Fruit fly (Drosophila melanogaster): Measurements from ENCODE around the gene rdgA.

rdgA gene

dm6 chrX:9004333-9004732, 97.5 kb downstream of the rdgA start (continued):
- TF ChIP-seq lmd (GFP tag; IDR thresholded peaks at IDR 0.05) = peak; percentile 52
- no peak for TF ChIP-seq NFAT (GFP tag; IDR thresholded peaks at IDR 0.05)
- TF ChIP-seq CG1233 (GFP tag; optimal IDR thresholded peaks at IDR 0.05) = no peak
- TF ChIP-seq pita (GFP tag; optimal IDR thresholded peaks at IDR 0.05) = no peak
- peak; percentile 19 for TF ChIP-seq CG18476 (GFP tag; optimal IDR thresholded peaks at IDR 0.05)
- no peak for TF ChIP-seq az2 (GFP tag; optimal IDR thresholded peaks at IDR 0.05)
- TF ChIP-seq H2.0 (GFP tag; IDR thresholded peaks at IDR 0.05) = no peak
- peak; percentile 42 for TF ChIP-seq CG13296 (GFP tag; optimal IDR thresholded peaks at IDR 0.05)
- peak; percentile 51 for TF ChIP-seq CG10147 (GFP tag; optimal IDR thresholded peaks at IDR 0.05)
- TF ChIP-seq chinmo (GFP tag; IDR thresholded peaks at IDR 0.05; ENCODE audit: partially characterized antibody) = no peak
- no peak for TF ChIP-seq CG10543 (GFP tag; optimal IDR thresholded peaks at IDR 0.05)
- TF ChIP-seq CG9817 (tag; optimal IDR thresholded peaks at IDR 0.05) = peak; percentile 46
- no peak for TF ChIP-seq CG4820 (GFP tag; optimal IDR thresholded peaks at IDR 0.05)
- TF ChIP-seq CG4730 (GFP tag; IDR thresholded peaks at IDR 0.05) = peak; percentile 23; the same call in 1 of the 2 replicates
- no peak for TF ChIP-seq CG8281 (tag; optimal IDR thresholded peaks at IDR 0.05)
- TF ChIP-seq CG4707 (GFP tag; optimal IDR thresholded peaks at IDR 0.05) = no peak
- TF ChIP-seq bab2 (GFP tag; optimal IDR thresholded peaks at IDR 0.05) = no peak
- TF ChIP-seq CG6854 (GFP tag; optimal IDR thresholded peaks at IDR 0.05) = no peak
- no peak for TF ChIP-seq gfzf (GFP tag; optimal IDR thresholded peaks at IDR 0.05)
- TF ChIP-seq Opbp (GFP tag; IDR thresholded peaks at IDR 0.05; ENCODE audit: partially characterized antibody) = no peak
- TF ChIP-seq nmo (GFP tag; optimal IDR thresholded peaks at IDR 0.05) = peak; percentile 39
- TF ChIP-seq CG18599 (GFP tag; optimal IDR thresholded peaks at IDR 0.05) = peak; percentile 76
- TF ChIP-seq B-H1 (GFP tag; IDR thresholded peaks at IDR 0.05) = no peak
- no peak for TF ChIP-seq aop (GFP tag; IDR thresholded peaks at IDR 0.05)
- TF ChIP-seq Camta (GFP tag; optimal IDR thresholded peaks at IDR 0.05) = no peak
- no peak for TF ChIP-seq nom (GFP tag; optimal IDR thresholded peaks at IDR 0.05)
- peak; percentile 36; the same call in 1 of the 2 replicates for TF ChIP-seq CG9215 (GFP tag; IDR thresholded peaks at IDR 0.05)
- 0 out of 3 replicates have a peak, but pooled peaks have one; percentile 45 for TF ChIP-seq CG11456 (GFP tag; IDR thresholded peaks at IDR 0.05)
- no peak; the same call in 2 of the 3 replicates for TF ChIP-seq Aef1 (GFP tag; IDR thresholded peaks at IDR 0.05)
- TF ChIP-seq CG11093 (GFP tag; IDR thresholded peaks at IDR 0.05) = no peak
- no peak for TF ChIP-seq CG15601 (tag; optimal IDR thresholded peaks at IDR 0.05)
- no peak for TF ChIP-seq maf-S (GFP tag; optimal IDR thresholded peaks at IDR 0.05)
- no peak for TF ChIP-seq E2f2 (GFP tag; IDR thresholded peaks at IDR 0.05)
- TF ChIP-seq Max (GFP tag; optimal IDR thresholded peaks at IDR 0.05) = no peak
- TF ChIP-seq klu (GFP tag; IDR thresholded peaks at IDR 0.05) = 0 out of 2 replicates have a peak, but pooled peaks have one; percentile 10
- no peak; the same call in 1 of the 2 replicates for TF ChIP-seq Xrp1 (GFP tag; IDR thresholded peaks at IDR 0.05)
- TF ChIP-seq rib (GFP tag; IDR thresholded peaks at IDR 0.05) = 0 out of 2 replicates have a peak, but pooled peaks have one; percentile 20
- peak; percentile 16 for TF ChIP-seq CG13775 (GFP tag; optimal IDR thresholded peaks at IDR 0.05)
- no peak for TF ChIP-seq CG4854 (GFP tag; optimal IDR thresholded peaks at IDR 0.05)
- TF ChIP-seq pum (GFP tag; optimal IDR thresholded peaks at IDR 0.05) = no peak
- TF ChIP-seq Atf6 (GFP tag; IDR thresholded peaks at IDR 0.05) = 0 out of 2 replicates have a peak, but pooled peaks have one; percentile 30
- no peak for TF ChIP-seq usp (GFP tag; optimal IDR thresholded peaks at IDR 0.05)
- no peak for TF ChIP-seq CG2129 (GFP tag; IDR thresholded peaks at IDR 0.05; ENCODE audit: partially characterized antibody)
- peak; percentile 65 for TF ChIP-seq CG2678 (tag; optimal IDR thresholded peaks at IDR 0.05)
- no peak for TF ChIP-seq jigr1 (GFP tag; IDR thresholded peaks at IDR 0.05)
- no peak; the same call in 2 of the 3 replicates for TF ChIP-seq ci (GFP tag; IDR thresholded peaks at IDR 0.05)
- no peak for TF ChIP-seq her (GFP tag; optimal IDR thresholded peaks at IDR 0.05)
- TF ChIP-seq bbx (GFP tag; IDR thresholded peaks at IDR 0.05; ENCODE audit: partially characterized antibody) = no peak
- TF ChIP-seq lola (GFP tag; optimal IDR thresholded peaks at IDR 0.05) = no peak
- no peak for TF ChIP-seq pros (GFP tag; optimal IDR thresholded peaks at IDR 0.05)
- TF ChIP-seq CG31224 (GFP tag; IDR thresholded peaks at IDR 0.05) = no peak

Data from whole organism, embryonic.